Worm (Caenorhabditis elegans) whole organism, late embryonic: ENCODE data around the gene unc-97.

ENCODE experiments used
- eyg-1 ChIP-seq: sonication (generic microtip); optimal IDR thresholded peaks from 2 replicates; lab custom pipeline; 2016; ENCODE audit warnings: missing genotype, missing genetic modification characterization, missing compliant biosample characterization
- lin-11 ChIP-seq: fragments of 200-800 bp; sonication (Bioruptor generic); optimal IDR thresholded peaks from 2 replicates; lab custom pipeline; 2018; ENCODE audit warnings: mild to moderate bottlenecking, missing genetic modification characterization, missing compliant biosample characterization
- pqm-1 ChIP-seq: sonication (generic microtip); optimal IDR thresholded peaks from 2 replicates; lab custom pipeline; 2016; ENCODE audit warnings: missing genetic modification characterization, missing compliant biosample characterization
- rnt-1 ChIP-seq: sonication (generic microtip); optimal IDR thresholded peaks from 2 replicates; lab custom pipeline; 2016; ENCODE audit warnings: missing genetic modification characterization, missing compliant biosample characterization
- sdc-2 ChIP-seq: sonication (generic microtip); optimal IDR thresholded peaks from 2 replicates; lab custom pipeline; 2016; ENCODE audit warnings: missing genotype, missing genetic modification characterization, missing compliant biosample characterization

- no peak for TF ChIP-seq pqm-1 (tag; lab: Kevin White, UChicago)
- no peak for TF ChIP-seq sdc-2 (tag; lab: Kevin White, UChicago)
- TF ChIP-seq lin-11 (tag; lab: Kevin White, UChicago) = no peak
- TF ChIP-seq eyg-1 (tag; lab: Kevin White, UChicago) = no peak
- TF ChIP-seq rnt-1 (tag; lab: Kevin White, UChicago) = no peak
Observed at ce11 chrX:5616000-5616399, 23.1 kb downstream of the unc-97 start.
